Fruit fly (Drosophila melanogaster) whole organism, embryonic: ENCODE measurements around the gene Plc21C.

Experiments used
- CG6854 ChIP-seq: fragments of 200-800 bp; sonication (Bioruptor generic); optimal IDR thresholded peaks from 3 replicates; lab custom pipeline; 2017; ENCODE audit warnings: missing biosample characterization, mild to moderate bottlenecking, missing genetic modification characterization
- CG9727 ChIP-seq: fragments of 200-800 bp; sonication (Bioruptor generic); optimal IDR thresholded peaks from 3 replicates; lab custom pipeline; 2017; ENCODE audit warnings: missing biosample characterization, mild to moderate bottlenecking, missing genetic modification characterization
- Hmr ChIP-seq: fragments of 200-800 bp; sonication (Bioruptor generic); optimal IDR thresholded peaks from 3 replicates; lab custom pipeline; 2017; ENCODE audit warnings: mild to moderate bottlenecking, missing biosample characterization, missing genetic modification reagents, missing genetic modification characterization
- NC2β ChIP-seq: fragments of 200-800 bp; sonication (Bioruptor generic); optimal IDR thresholded peaks from 2 replicates; lab custom pipeline; 2016; ENCODE audit warnings: missing biosample characterization, missing genetic modification characterization
- Scr ChIP-seq: fragments of 200-800 bp; sonication (Bioruptor generic); IDR thresholded peaks from 2 replicates; pipeline ENCODE4 v1.3.6; 2022; ENCODE audit warnings: missing biosample characterization, missing genetic modification characterization; ENCODE audit not compliant: partially characterized antibody
- cad ChIP-seq: fragments of >200 bp; optimal IDR thresholded peaks from 2 replicates; lab custom pipeline; 2017; ENCODE audit warnings: missing biosample characterization, missing genetic modification characterization
- lbe ChIP-seq: fragments of 200-800 bp; sonication (Bioruptor generic); optimal IDR thresholded peaks from 2 replicates; lab custom pipeline; 2016; ENCODE audit warnings: missing biosample characterization, mild to moderate bottlenecking, missing genetic modification characterization
- shn ChIP-seq: fragments of 200-800 bp; sonication (Bioruptor generic); optimal IDR thresholded peaks from 3 replicates; lab custom pipeline; 2016; ENCODE audit warnings: missing biosample characterization, missing genetic modification characterization
- tio ChIP-seq: fragments of 200-800 bp; sonication (Bioruptor generic); optimal IDR thresholded peaks from 2 replicates; lab custom pipeline; 2017; ENCODE audit warnings: missing biosample characterization, missing genetic modification characterization, inconsistent platforms

- TF ChIP-seq Hmr (GFP tag; lab: Kevin White, UChicago) (no peak), cad (GFP tag; lab: Kevin White, UChicago) (no peak), CG6854 (GFP tag; lab: Kevin White, UChicago) (no peak), shn (no peak), NC2β (GFP tag; lab: Kevin White, UChicago) (no peak), Scr (GFP tag; lab: Robert Waterston, UW) (no peak), lbe (GFP tag; lab: Kevin White, UChicago) (no peak), CG9727 (GFP tag; lab: Kevin White, UChicago) (no peak), tio (GFP tag; lab: Kevin White, UChicago) (no peak)
Measured at dm6 chr2L:291657-292056, 14.1 kb upstream of the Plc21C start, which contains the start of gene CG3625.
